Worm (Caenorhabditis elegans) whole organism, young adult: Measurements from ENCODE around the gene T27E4.7.
A peak's percentile ranks its signal among the peaks of the same experiment; 100 is the strongest.

Source experiments
- B0336.3 ChIP-seq: fragments of 200-800 bp; sonication (Bioruptor generic); IDR thresholded peaks from 2 replicates; pipeline ENCODE4 v1.3.6; 2022; ENCODE audit warnings: missing genetic modification characterization, missing compliant biosample characterization
- F22D6.2 ChIP-seq: sonication (generic microtip); optimal IDR thresholded peaks from 2 replicates; lab custom pipeline; 2016; ENCODE audit warnings: mild to moderate bottlenecking, missing genetic modification characterization, missing compliant biosample characterization
- F23B12.7 ChIP-seq: sonication (generic microtip); optimal IDR thresholded peaks from 2 replicates; lab custom pipeline; 2017; ENCODE audit warnings: missing genetic modification characterization, mild to moderate bottlenecking, missing compliant biosample characterization, antibody characterized with exemption, moderate library complexity; ENCODE audit not compliant: insufficient read depth
- F52B5.7 ChIP-seq: sonication (generic microtip); optimal IDR thresholded peaks from 2 replicates; lab custom pipeline; 2016; ENCODE audit warnings: mild to moderate bottlenecking, missing genetic modification characterization, missing compliant biosample characterization
- T07F8.4 ChIP-seq: sonication (generic microtip); optimal IDR thresholded peaks from 2 replicates; lab custom pipeline; 2016; ENCODE audit warnings: mild to moderate bottlenecking, missing genetic modification characterization, moderate library complexity, missing compliant biosample characterization
- Y53G8AR.9 ChIP-seq: fragments of 200-800 bp; sonication (Bioruptor generic); conservative IDR thresholded peaks from 2 replicates; pipeline ENCODE4 v1.3.6; 2022; ENCODE audit warnings: missing genetic modification reagents, missing genetic modification characterization, missing compliant biosample characterization
- Y79H2A.3 ChIP-seq: fragments of 200-800 bp; sonication (Bioruptor generic); conservative IDR thresholded peaks from 2 replicates; pipeline ENCODE4 v1.3.6; 2022; ENCODE audit warnings: missing genetic modification reagents, missing genetic modification characterization, missing compliant biosample characterization
- ZK185.1 ChIP-seq: sonication (generic microtip); optimal IDR thresholded peaks from 2 replicates; lab custom pipeline; 2016; ENCODE audit warnings: mild to moderate bottlenecking, missing genetic modification characterization, missing compliant biosample characterization; ENCODE audit not compliant: poor library complexity, severe bottlenecking
- ama-1 ChIP-seq, 3 experiments: fragments of 150-350 bp in 1 of 3; sonication (generic microtip) in 2 of 3; optimal IDR thresholded peaks; 2 replicates each; lab custom pipeline; 2014 to 2018; ENCODE audit warnings: missing biosample characterization in 2 of 3, missing genetic modification characterization in 2 of 3, missing genetic modification reagents in 2 of 3
- attf-5 ChIP-seq: fragments of 200-800 bp; sonication (Bioruptor generic); optimal IDR thresholded peaks from 2 replicates; lab custom pipeline; 2018; ENCODE audit warnings: mild to moderate bottlenecking, missing genetic modification characterization, missing compliant biosample characterization
- ccch-3 ChIP-seq: fragments of 200-800 bp; sonication (Bioruptor generic); optimal IDR thresholded peaks from 2 replicates; lab custom pipeline; 2018; ENCODE audit warnings: mild to moderate bottlenecking, missing genetic modification characterization, missing compliant biosample characterization
- cebp-1 ChIP-seq, 2 experiments: fragments of 200-800 bp in 1 of 2; sonication (Bioruptor generic) in 1 of 2; sonication (generic microtip) in 1 of 2; IDR thresholded peaks in 1 of 2; optimal IDR thresholded peaks in 1 of 2; 2 replicates each; pipeline versions ENCODE4 v1.3.6 to Lab custom; 2017 to 2022; ENCODE audit warnings: missing compliant biosample characterization in 2 of 2, missing genetic modification characterization in 2 of 2, mild to moderate bottlenecking in 1 of 2, missing genetic modification reagents in 1 of 2, moderate library complexity in 1 of 2
- ceh-40 ChIP-seq: fragments of 200-800 bp; sonication (Bioruptor generic); IDR thresholded peaks from 2 replicates; pipeline ENCODE4 v1.3.6; 2022; ENCODE audit warnings: missing genetic modification characterization, missing compliant biosample characterization
- dox-1 ChIP-seq: fragments of 200-800 bp; sonication (Bioruptor generic); IDR thresholded peaks from 2 replicates; pipeline ENCODE4 v1.3.6; 2022; ENCODE audit warnings: missing genetic modification reagents, missing genetic modification characterization, missing compliant biosample characterization
- dpl-1 ChIP-seq: fragments of 150-350 bp; optimal IDR thresholded peaks from 2 replicates; lab custom pipeline; 2014; ENCODE audit warnings: missing biosample characterization, missing genetic modification reagents, missing genetic modification characterization
- efl-1 ChIP-seq: fragments of 150-350 bp; optimal IDR thresholded peaks from 2 replicates; lab custom pipeline; 2014; ENCODE audit warnings: missing biosample characterization, missing genetic modification reagents, missing genetic modification characterization
- egrh-3 ChIP-seq: fragments of 200-800 bp; sonication (Bioruptor generic); IDR thresholded peaks from 2 replicates; pipeline ENCODE4 v1.3.6; 2022; ENCODE audit warnings: missing genetic modification reagents, missing genetic modification characterization, missing compliant biosample characterization
- hsf-1 ChIP-seq: fragments of 200-800 bp; sonication (Bioruptor generic); IDR thresholded peaks from 2 replicates; pipeline ENCODE4 v1.3.6; 2022; ENCODE audit warnings: missing genetic modification reagents, missing genetic modification characterization, missing compliant biosample characterization
- let-607 ChIP-seq, 2 experiments: fragments of 200-800 bp in 1 of 2; sonication (Bioruptor generic) in 1 of 2; sonication (generic microtip) in 1 of 2; optimal IDR thresholded peaks; 2 replicates each; lab custom pipeline; 2016 to 2018; ENCODE audit warnings: mild to moderate bottlenecking in 2 of 2, missing compliant biosample characterization in 2 of 2, missing genetic modification characterization in 2 of 2, moderate library complexity in 2 of 2, missing genotype in 1 of 2
- lin-40 ChIP-seq: sonication (generic microtip); optimal IDR thresholded peaks from 2 replicates; lab custom pipeline; 2016; ENCODE audit warnings: missing genetic modification characterization, mild to moderate bottlenecking, missing compliant biosample characterization, missing genotype, missing genetic modification reagents
- lsy-27 ChIP-seq: sonication (generic microtip); optimal IDR thresholded peaks from 2 replicates; lab custom pipeline; 2017; ENCODE audit warnings: missing genetic modification characterization, mild to moderate bottlenecking, missing compliant biosample characterization, antibody characterized with exemption, missing genotype, borderline replicate concordance; ENCODE audit not compliant: insufficient read depth
- madf-10 ChIP-seq: sonication (generic microtip); optimal IDR thresholded peaks from 2 replicates; lab custom pipeline; 2016; ENCODE audit warnings: mild to moderate bottlenecking, missing genetic modification characterization, missing compliant biosample characterization
- nfya-1 ChIP-seq: sonication (generic microtip); optimal IDR thresholded peaks from 2 replicates; lab custom pipeline; 2017; ENCODE audit warnings: antibody characterized with exemption, missing compliant biosample characterization, missing genetic modification characterization, borderline replicate concordance; ENCODE audit not compliant: insufficient read depth
- nhr-80 ChIP-seq: sonication (generic microtip); optimal IDR thresholded peaks from 2 replicates; lab custom pipeline; 2016; ENCODE audit warnings: missing genetic modification characterization, missing compliant biosample characterization
- nhr-90 ChIP-seq: sonication (generic microtip); optimal IDR thresholded peaks from 2 replicates; lab custom pipeline; 2016; ENCODE audit warnings: missing genotype, mild to moderate bottlenecking, missing genetic modification characterization, missing compliant biosample characterization
- pha-4 ChIP-seq: fragments of 150-350 bp; sonication (generic microtip); optimal IDR thresholded peaks from 2 replicates; lab custom pipeline; 2014; ENCODE audit warnings: missing biosample characterization, missing genetic modification reagents, missing genetic modification characterization
- rpc-1 ChIP-seq, 2 experiments: fragments of 150-350 bp in 1 of 2; sonication (generic microtip) in 1 of 2; optimal IDR thresholded peaks; 2 replicates each; lab custom pipeline; 2014 to 2018; ENCODE audit warnings: missing biosample characterization in 1 of 2, missing genetic modification characterization in 1 of 2, missing genetic modification reagents in 1 of 2, missing genotype in 1 of 2
- snpc-3.4 ChIP-seq: sonication (generic microtip); optimal IDR thresholded peaks from 2 replicates; lab custom pipeline; 2017; ENCODE audit warnings: missing genetic modification characterization, mild to moderate bottlenecking, missing compliant biosample characterization, antibody characterized with exemption, moderate library complexity, missing genotype, missing genetic modification reagents
- sptf-2 ChIP-seq: fragments of 200-800 bp; sonication (Bioruptor generic); optimal IDR thresholded peaks from 2 replicates; lab custom pipeline; 2018; ENCODE audit warnings: mild to moderate bottlenecking, missing genetic modification characterization, missing compliant biosample characterization
- tbp1 ChIP-seq: fragments of 200-800 bp; sonication (Bioruptor generic); optimal IDR thresholded peaks from 2 replicates; lab custom pipeline; 2018; ENCODE audit warnings: mild to moderate bottlenecking, missing genetic modification characterization, missing compliant biosample characterization
- tbx-9 ChIP-seq: sonication (generic microtip); optimal IDR thresholded peaks from 2 replicates; lab custom pipeline; 2016; ENCODE audit warnings: borderline replicate concordance, missing genetic modification characterization, inconsistent platforms, missing compliant biosample characterization
- ztf-25 ChIP-seq: fragments of 200-800 bp; sonication (Bioruptor generic); IDR thresholded peaks from 2 replicates; pipeline ENCODE4 v1.3.6; 2022; ENCODE audit warnings: missing genetic modification reagents, missing genetic modification characterization, missing compliant biosample characterization

Gene T27E4.7

ce11 chrV:9078067-9078581, 2.0 kb upstream of the T27E4.7 start:
- no peak for TF ChIP-seq F23B12.7 (tag; lab: Kevin White, UChicago)
- no peak for TF ChIP-seq cebp-1 (GFP tag; IDR thresholded peaks at IDR 0.05; lab: Robert Waterston, UW)
- TF ChIP-seq cebp-1 (tag; optimal IDR thresholded peaks at IDR 0.05; lab: Kevin White, UChicago) = peak; percentile 42
- TF ChIP-seq, all 124 proteins: peak for 1

- TF ChIP-seq F52B5.7 (tag; lab: Kevin White, UChicago) (no peak), hsf-1 (GFP tag; lab: Robert Waterston, UW) (no peak), Y53G8AR.9 (no peak), nhr-90 (tag; lab: Kevin White, UChicago) (no peak), tbx-9 (tag; lab: Kevin White, UChicago) (no peak), egrh-3 (GFP tag; lab: Robert Waterston, UW) (no peak), ccch-3 (GFP tag; lab: Kevin White, UChicago) (no peak), let-607 (tag; optimal IDR thresholded peaks at IDR 0.05; lab: Kevin White, UChicago) (no peak), T07F8.4 (no peak), nfya-1 (tag; lab: Kevin White, UChicago) (no peak), F22D6.2 (tag; lab: Kevin White, UChicago) (no peak), rpc-1 (optimal IDR thresholded peaks at IDR 0.05; lab: Kevin White, UChicago) (no peak), rpc-1 (tag; optimal IDR thresholded peaks at IDR 0.05; lab: Kevin White, UChicago) (no peak), cebp-1 (GFP tag; IDR thresholded peaks at IDR 0.05; lab: Robert Waterston, UW) (no peak), cebp-1 (tag; optimal IDR thresholded peaks at IDR 0.05; lab: Kevin White, UChicago) (no peak), tbp1 (GFP tag; lab: Kevin White, UChicago) (no peak), Y79H2A.3 (GFP tag; lab: Robert Waterston, UW) (no peak), dox-1 (no peak), madf-10 (tag; lab: Kevin White, UChicago) (no peak)
These were observed 295 bp downstream of the T27E4.7 start for ce11 chrV:9075827-9076226.

- TF ChIP-seq ama-1 (optimal IDR thresholded peaks at IDR 0.05; lab: Kevin White, UChicago) (peak; percentile 69), ama-1 (GFP tag; optimal IDR thresholded peaks at IDR 0.05; lab: Kevin White, UChicago) (no peak), B0336.3 (GFP tag; lab: Robert Waterston, UW) (peak; percentile 37; the same call in 1 of the 2 replicates), pha-4 (peak; percentile 12), nhr-80 (tag; lab: Kevin White, UChicago) (peak; percentile 64), snpc-3.4 (no peak), ZK185.1 (tag; lab: Kevin White, UChicago) (peak; percentile 11), lsy-27 (tag; lab: Kevin White, UChicago) (no peak), cebp-1 (GFP tag; IDR thresholded peaks at IDR 0.05; lab: Robert Waterston, UW) (0 out of 2 replicates have a peak, but pooled peaks have one; percentile 26), cebp-1 (tag; optimal IDR thresholded peaks at IDR 0.05; lab: Kevin White, UChicago) (peak; percentile 32)
- TF ChIP-seq, all 124 proteins: peak for 6
These were observed 1.7 kb downstream of the T27E4.7 start for ce11 chrV:9074360-9074834.

ce11 chrV:9073322-9074038, 2.6 kb downstream of the T27E4.7 start, which contains the start of gene oac-50:
TSS of gene oac-50 (minus strand) at chrV:9073540.
- no peak for TF ChIP-seq sptf-2 (GFP tag; lab: Kevin White, UChicago)
- no peak for TF ChIP-seq lin-40
- no peak for TF ChIP-seq efl-1 (GFP tag; lab: Kevin White, UChicago)
- TF ChIP-seq cebp-1 (GFP tag; IDR thresholded peaks at IDR 0.05; lab: Robert Waterston, UW) = no peak
- TF ChIP-seq cebp-1 (tag; optimal IDR thresholded peaks at IDR 0.05; lab: Kevin White, UChicago) = peak; percentile 18
- no peak for TF ChIP-seq dpl-1 (GFP tag; lab: Kevin White, UChicago)
- no peak for TF ChIP-seq T07F8.4
- no peak for TF ChIP-seq ceh-40
- TF ChIP-seq attf-5 (GFP tag; lab: Kevin White, UChicago) = no peak
- no peak for TF ChIP-seq ztf-25 (GFP tag; lab: Robert Waterston, UW)
- TF ChIP-seq, all 124 proteins: peak for 1
